Worm (Caenorhabditis elegans) whole organism, L3 larva: ENCODE measurements around the gene T19H5.7.

Source experiments
- ZK546.5 ChIP-seq: sonication (generic microtip); optimal IDR thresholded peaks from 2 replicates; lab custom pipeline; 2017; ENCODE audit warnings: missing biosample characterization, missing genetic modification characterization
- ama-1 ChIP-seq: fragments of 150-350 bp; optimal IDR thresholded peaks from 2 replicates; lab custom pipeline; 2018
- ceh-16 ChIP-seq: sonication (generic microtip); optimal IDR thresholded peaks from 2 replicates; lab custom pipeline; 2017; ENCODE audit warnings: missing biosample characterization, missing genetic modification characterization
- ceh-28 ChIP-seq: fragments of 150-350 bp; optimal IDR thresholded peaks from 2 replicates; lab custom pipeline; 2014; ENCODE audit warnings: missing biosample characterization, missing genetic modification reagents, missing genetic modification characterization
- ceh-82 ChIP-seq: fragments of 150-350 bp; optimal IDR thresholded peaks from 2 replicates; lab custom pipeline; 2014; ENCODE audit warnings: missing biosample characterization, missing genetic modification characterization
- daf-12 ChIP-seq: fragments of 150-350 bp; optimal IDR thresholded peaks from 2 replicates; lab custom pipeline; 2014; ENCODE audit warnings: missing biosample characterization, missing genetic modification reagents, missing genetic modification characterization
- egl-27 ChIP-seq: sonication (generic microtip); optimal IDR thresholded peaks from 4 replicates; lab custom pipeline; 2017; ENCODE audit warnings: missing biosample characterization, missing genetic modification reagents, missing genetic modification characterization
- egl-5 ChIP-seq: fragments of 150-350 bp; optimal IDR thresholded peaks from 2 replicates; lab custom pipeline; 2017; ENCODE audit warnings: missing biosample characterization, missing genetic modification reagents, missing genetic modification characterization, inconsistent platforms
- elt-1 ChIP-seq: fragments of 150-350 bp; optimal IDR thresholded peaks from 2 replicates; lab custom pipeline; 2014; ENCODE audit warnings: missing biosample characterization, missing genetic modification characterization
- elt-2 ChIP-seq: sonication (generic microtip); optimal IDR thresholded peaks from 2 replicates; lab custom pipeline; 2016; ENCODE audit warnings: missing genetic modification reagents, mild to moderate bottlenecking, missing genetic modification characterization, missing compliant biosample characterization
- elt-3 ChIP-seq, 3 experiments: fragments of 150-350 bp in 1 of 3; sonication (generic microtip) in 2 of 3; optimal IDR thresholded peaks; 2 replicates in 2 of 3; 4 replicates in 1 of 3; lab custom pipeline; 2014 to 2017; ENCODE audit warnings: missing biosample characterization in 3 of 3, missing genetic modification characterization in 3 of 3
- fkh-10 ChIP-seq: sonication (generic microtip); optimal IDR thresholded peaks from 2 replicates; lab custom pipeline; 2017; ENCODE audit warnings: missing biosample characterization, missing genetic modification reagents, missing genetic modification characterization
- fkh-2 ChIP-seq: fragments of 150-350 bp; optimal IDR thresholded peaks from 2 replicates; lab custom pipeline; 2014; ENCODE audit warnings: missing biosample characterization, missing genetic modification reagents, missing genetic modification characterization
- fos-1 ChIP-seq: fragments of 150-350 bp; optimal IDR thresholded peaks from 2 replicates; lab custom pipeline; 2014; ENCODE audit warnings: missing biosample characterization, missing genetic modification characterization
- hmg-11 ChIP-seq: sonication (generic microtip); optimal IDR thresholded peaks from 2 replicates; lab custom pipeline; 2016; ENCODE audit warnings: missing genetic modification characterization, missing compliant biosample characterization
- jun-1 ChIP-seq: fragments of 150-350 bp; optimal IDR thresholded peaks from 2 replicates; lab custom pipeline; 2014; ENCODE audit warnings: missing biosample characterization, missing genetic modification reagents, missing genetic modification characterization
- lin-15B ChIP-seq: fragments of 150-350 bp; optimal IDR thresholded peaks from 2 replicates; lab custom pipeline; 2014; ENCODE audit warnings: missing biosample characterization, missing genetic modification characterization
- lin-39 ChIP-seq: fragments of 150-350 bp; optimal IDR thresholded peaks from 2 replicates; lab custom pipeline; 2018; ENCODE audit warnings: missing biosample characterization, missing genetic modification reagents, missing genetic modification characterization
- lsy-12 ChIP-seq: sonication (generic microtip); optimal IDR thresholded peaks from 2 replicates; lab custom pipeline; 2016; ENCODE audit warnings: mild to moderate bottlenecking, missing genetic modification characterization, missing compliant biosample characterization
- mdl-1 ChIP-seq: fragments of 150-350 bp; optimal IDR thresholded peaks from 2 replicates; lab custom pipeline; 2014; ENCODE audit warnings: missing biosample characterization, missing genetic modification characterization
- nhr-11 ChIP-seq: fragments of 150-350 bp; optimal IDR thresholded peaks from 2 replicates; lab custom pipeline; 2014; ENCODE audit warnings: missing biosample characterization, missing genetic modification characterization
- nhr-23 ChIP-seq: fragments of 150-350 bp; optimal IDR thresholded peaks from 2 replicates; lab custom pipeline; 2014; ENCODE audit warnings: missing biosample characterization, missing genetic modification reagents, missing genetic modification characterization
- nhr-25 ChIP-seq: sonication (generic microtip); optimal IDR thresholded peaks from 2 replicates; lab custom pipeline; 2017; ENCODE audit warnings: missing biosample characterization, missing genetic modification characterization
- nhr-28 ChIP-seq: fragments of 150-350 bp; optimal IDR thresholded peaks from 2 replicates; lab custom pipeline; 2014; ENCODE audit warnings: missing biosample characterization, missing genetic modification characterization
- nhr-43 ChIP-seq: sonication (generic microtip); optimal IDR thresholded peaks from 2 replicates; lab custom pipeline; 2016; ENCODE audit warnings: mild to moderate bottlenecking, missing genetic modification characterization, missing compliant biosample characterization; ENCODE audit not compliant: poor library complexity, severe bottlenecking
- nhr-67 ChIP-seq: fragments of 150-350 bp; optimal IDR thresholded peaks from 2 replicates; lab custom pipeline; 2014; ENCODE audit warnings: missing biosample characterization, missing genetic modification characterization
- nhr-77 ChIP-seq: fragments of 150-350 bp; optimal IDR thresholded peaks from 2 replicates; lab custom pipeline; 2014; ENCODE audit warnings: missing biosample characterization, missing genetic modification characterization
- pha-4 ChIP-seq: fragments of 150-350 bp; optimal IDR thresholded peaks from 2 replicates; lab custom pipeline; 2014; ENCODE audit warnings: missing biosample characterization, missing genetic modification reagents, missing genetic modification characterization
- pqm-1 ChIP-seq: fragments of 150-350 bp; optimal IDR thresholded peaks from 2 replicates; lab custom pipeline; 2017; ENCODE audit warnings: missing biosample characterization, missing genetic modification characterization, inconsistent platforms
- sea-2 ChIP-seq: fragments of 150-350 bp; sonication (generic microtip); optimal IDR thresholded peaks from 4 replicates; lab custom pipeline; 2014; ENCODE audit warnings: missing biosample characterization, missing genetic modification reagents, missing genetic modification characterization
- snpc-4 ChIP-seq: fragments of 150-350 bp; optimal IDR thresholded peaks from 2 replicates; lab custom pipeline; 2014; ENCODE audit warnings: missing biosample characterization, missing genetic modification characterization
- tbx-2 ChIP-seq: sonication (generic microtip); optimal IDR thresholded peaks from 2 replicates; lab custom pipeline; 2016; ENCODE audit warnings: mild to moderate bottlenecking, missing genetic modification characterization, missing compliant biosample characterization
- unc-39 ChIP-seq: sonication (generic microtip); optimal IDR thresholded peaks from 4 replicates; lab custom pipeline; 2017; ENCODE audit warnings: missing biosample characterization, missing genetic modification characterization
- unc-62 ChIP-seq: fragments of 150-350 bp; sonication (generic microtip); optimal IDR thresholded peaks from 4 replicates; lab custom pipeline; 2014; ENCODE audit warnings: missing biosample characterization, missing genetic modification reagents, missing genetic modification characterization
- ztf-11 ChIP-seq: fragments of 150-350 bp; optimal IDR thresholded peaks from 2 replicates; lab custom pipeline; 2014; ENCODE audit warnings: missing biosample characterization, missing genetic modification characterization
- ztf-4 ChIP-seq: fragments of 150-350 bp; optimal IDR thresholded peaks from 2 replicates; lab custom pipeline; 2014; ENCODE audit warnings: missing biosample characterization, missing genetic modification characterization

T19H5.7 gene

DNA sequence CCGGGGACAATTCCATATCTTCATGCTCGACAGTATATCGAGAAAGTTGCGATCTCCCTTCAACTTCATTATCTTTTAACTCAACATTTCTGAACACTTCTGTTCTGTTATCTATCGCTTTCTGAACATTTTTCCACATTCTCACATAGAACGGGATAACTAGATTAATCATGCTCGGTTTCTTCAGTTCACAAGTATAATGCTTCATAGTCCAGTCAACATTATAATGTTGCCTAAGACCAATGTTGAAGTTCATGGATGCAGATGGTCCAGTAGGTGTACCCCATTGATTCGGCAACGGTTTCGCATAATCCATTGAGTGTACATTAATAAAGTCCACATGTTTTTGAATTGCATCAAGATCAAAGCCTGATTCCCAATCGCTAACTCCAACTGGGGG, 41.1 kb downstream of the T19H5.7 start:
- TF ChIP-seq nhr-25 (tag; lab: Kevin White, UChicago) (no peak), egl-27 (tag; lab: Kevin White, UChicago) (no peak), pha-4 (tag; lab: Kevin White, UChicago) (no peak), unc-62 (GFP tag; lab: Kevin White, UChicago) (no peak), ceh-16 (tag; lab: Kevin White, UChicago) (no peak), elt-2 (tag; lab: Kevin White, UChicago) (no peak), ztf-11 (tag; lab: Kevin White, UChicago) (no peak), snpc-4 (no peak), ceh-82 (tag; lab: Kevin White, UChicago) (no peak), fos-1 (tag; lab: Kevin White, UChicago) (no peak), pqm-1 (tag; lab: Kevin White, UChicago) (no peak), nhr-28 (tag; lab: Kevin White, UChicago) (no peak), mdl-1 (tag; lab: Kevin White, UChicago) (no peak), daf-12 (tag; lab: Kevin White, UChicago) (no peak), fkh-2 (no peak), lin-39 (tag; lab: Kevin White, UChicago) (no peak), ama-1 (lab: Kevin White, UChicago) (no peak), lin-15B (tag; lab: Kevin White, UChicago) (no peak), nhr-67 (no peak), tbx-2 (no peak)

DNA sequence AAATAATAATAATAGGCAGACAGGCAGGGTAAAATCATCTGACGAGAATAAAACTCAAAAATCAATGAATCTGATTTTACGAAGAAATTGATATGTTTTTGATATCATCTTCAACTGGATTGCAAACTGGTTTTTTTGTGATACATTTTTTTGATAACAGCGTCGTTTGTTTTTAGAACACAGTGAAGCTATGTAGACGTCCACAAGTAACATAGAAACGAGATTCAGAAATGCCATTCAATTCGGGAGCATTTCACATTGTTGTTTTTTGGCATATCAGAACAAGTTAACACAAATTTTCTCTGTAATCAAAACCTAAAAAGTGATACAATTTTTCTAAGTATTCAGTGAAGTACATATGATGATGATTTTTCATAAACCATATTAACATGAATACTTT, 41.7 kb downstream of the T19H5.7 start, which contains the start of gene chil-13:
TSS of gene chil-13 (minus strand) at position 101 of the 400 bp plus-strand sequence.
- TF ChIP-seq pha-4 (tag; lab: Kevin White, UChicago) = no peak
- TF ChIP-seq lin-15B (tag; lab: Kevin White, UChicago) = no peak
- TF ChIP-seq ceh-28 = no peak
- no peak for TF ChIP-seq lin-39 (tag; lab: Kevin White, UChicago)
- TF ChIP-seq nhr-77 (tag; lab: Kevin White, UChicago) = no peak
- no peak for TF ChIP-seq nhr-11 (tag; lab: Kevin White, UChicago)
- TF ChIP-seq hmg-11 (tag; lab: Kevin White, UChicago) = no peak
- no peak for TF ChIP-seq unc-39
- no peak for TF ChIP-seq ceh-82 (tag; lab: Kevin White, UChicago)
- TF ChIP-seq nhr-23 = no peak

DNA sequence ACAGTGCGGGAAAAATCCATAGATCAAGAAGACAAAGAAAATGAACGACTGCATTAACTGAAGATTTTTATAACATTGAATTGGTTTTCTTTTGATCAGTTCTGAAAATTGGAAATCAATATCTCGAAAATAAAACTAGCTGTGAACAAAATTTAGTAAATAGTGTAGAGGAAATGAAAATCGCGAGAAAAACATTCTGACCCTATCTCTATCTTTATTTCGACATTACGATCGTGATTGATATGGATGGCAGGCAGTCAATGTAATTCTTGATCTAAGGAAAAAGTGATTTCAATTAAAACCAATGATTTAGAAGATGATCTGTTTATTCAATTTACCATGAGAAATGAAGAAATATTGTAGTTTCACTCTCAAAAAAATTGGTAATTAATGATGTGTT, 43.9 kb downstream of the T19H5.7 start, which contains the start of gene kin-16:
TSS of gene kin-16 (minus strand) at position 101 of the 400 bp plus-strand sequence.
- TF ChIP-seq elt-3 (tag; optimal IDR thresholded peaks at IDR 0.05; lab: Kevin White, UChicago) (no peak), lin-39 (tag; lab: Kevin White, UChicago) (no peak), unc-39 (no peak), nhr-23 (no peak), fos-1 (tag; lab: Kevin White, UChicago) (no peak), sea-2 (no peak), fkh-10 (GFP tag; lab: Kevin White, UChicago) (no peak), nhr-11 (tag; lab: Kevin White, UChicago) (no peak), lsy-12 (tag; lab: Kevin White, UChicago) (no peak), jun-1 (tag; lab: Kevin White, UChicago) (no peak), ama-1 (lab: Kevin White, UChicago) (no peak), ztf-4 (tag; lab: Kevin White, UChicago) (no peak), ZK546.5 (tag; lab: Kevin White, UChicago) (no peak), nhr-25 (tag; lab: Kevin White, UChicago) (no peak), egl-27 (tag; lab: Kevin White, UChicago) (no peak), elt-1 (tag; lab: Kevin White, UChicago) (no peak)

DNA sequence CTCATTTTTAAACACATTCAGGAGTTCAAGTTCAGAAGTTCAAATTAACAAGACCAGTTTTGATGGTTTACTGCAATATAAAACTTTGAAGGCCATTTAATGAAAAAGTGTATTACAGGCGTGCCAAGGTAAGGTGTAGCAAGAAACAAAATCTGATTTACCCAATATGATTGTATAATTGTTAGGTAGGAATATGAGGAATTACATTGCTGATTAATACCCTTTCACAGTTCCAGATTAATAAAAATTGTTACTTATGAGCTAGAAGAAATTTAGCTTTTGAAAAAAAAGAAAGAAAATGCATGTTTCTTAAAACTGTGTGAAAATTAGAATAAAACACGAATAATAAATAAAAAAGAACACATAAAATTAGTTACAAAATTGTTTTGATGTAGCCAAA, 46.3 kb downstream of the T19H5.7 start, which contains the start of gene kin-15:
TSS of gene kin-15 (minus strand) at position 101 of the 400 bp plus-strand sequence.
- TF ChIP-seq lsy-12 (tag; lab: Kevin White, UChicago) = no peak
- TF ChIP-seq nhr-43 (tag; lab: Kevin White, UChicago) = no peak
- no peak for TF ChIP-seq egl-5 (tag; lab: Kevin White, UChicago)
- TF ChIP-seq elt-1 (tag; lab: Kevin White, UChicago) = no peak
